Fruit fly (Drosophila melanogaster) whole organism, wandering third instar larva: Measurements from ENCODE around the gene crol.
A peak's percentile ranks its signal among the peaks of the same experiment; 100 is the strongest.

ENCODE experiments used
- Abd-B ChIP-seq: fragments of >200 bp; optimal IDR thresholded peaks from 2 replicates; lab custom pipeline; 2017; ENCODE audit warnings: missing biosample characterization, missing genetic modification characterization
- CG32264 ChIP-seq: fragments of 200-800 bp; sonication (Bioruptor generic); optimal IDR thresholded peaks from 2 replicates; lab custom pipeline; 2016; ENCODE audit warnings: missing biosample characterization, missing genetic modification characterization
- CrebA ChIP-seq: fragments of 200-800 bp; sonication (Bioruptor generic); optimal IDR thresholded peaks from 2 replicates; lab custom pipeline; 2016; ENCODE audit warnings: missing biosample characterization, mild to moderate bottlenecking, missing genetic modification characterization, borderline replicate concordance
- Dfd ChIP-seq: fragments of >200 bp; optimal IDR thresholded peaks from 2 replicates; lab custom pipeline; 2017; ENCODE audit warnings: missing biosample characterization, missing genetic modification characterization
- Dif ChIP-seq: fragments of 200-275, 200-300 bp; sonication (Bioruptor generic); optimal IDR thresholded peaks from 2 replicates; lab custom pipeline; 2018; ENCODE audit warnings: missing biosample characterization, missing genetic modification characterization; ENCODE audit not compliant: partially characterized antibody
- GATAd ChIP-seq: sonication (Bioruptor generic); optimal IDR thresholded peaks from 2 replicates; lab custom pipeline; 2016; ENCODE audit warnings: missing biosample characterization, missing genetic modification characterization
- Hnf4 ChIP-seq: fragments of 200-800 bp; sonication (Bioruptor generic); optimal IDR thresholded peaks from 2 replicates; lab custom pipeline; 2016; ENCODE audit warnings: missing biosample characterization, mild to moderate bottlenecking, missing genetic modification characterization
- Hr78 ChIP-seq: fragments of >200 bp; optimal IDR thresholded peaks from 2 replicates; lab custom pipeline; 2017; ENCODE audit warnings: missing biosample characterization, missing genetic modification characterization
- Hr83 ChIP-seq: fragments of 200-300 bp; sonication (Bioruptor generic); optimal IDR thresholded peaks from 2 replicates; lab custom pipeline; 2016; ENCODE audit warnings: missing biosample characterization, mild to moderate bottlenecking, missing genetic modification characterization, moderate library complexity; ENCODE audit not compliant: poor library complexity, severe bottlenecking
- Jra ChIP-seq: sonication (Bioruptor generic); optimal IDR thresholded peaks from 2 replicates; lab custom pipeline; 2016; ENCODE audit warnings: missing biosample characterization, missing genetic modification characterization
- Mio ChIP-seq: sonication (Bioruptor generic); optimal IDR thresholded peaks from 2 replicates; lab custom pipeline; 2016; ENCODE audit warnings: missing biosample characterization, missing genetic modification characterization
- Myc ChIP-seq: fragments of >200 bp; optimal IDR thresholded peaks from 2 replicates; lab custom pipeline; 2017
- N ChIP-seq: fragments of >200 bp; optimal IDR thresholded peaks from 2 replicates; lab custom pipeline; 2018; ENCODE audit warnings: missing biosample characterization, missing external identifiers, missing genetic modification characterization
- OdsH ChIP-seq: fragments of 200-800 bp; sonication (Bioruptor generic); optimal IDR thresholded peaks from 2 replicates; lab custom pipeline; 2016; ENCODE audit warnings: missing biosample characterization, mild to moderate bottlenecking, missing genetic modification characterization
- Sp1 ChIP-seq: fragments of 200-800 bp; sonication (Bioruptor generic); optimal IDR thresholded peaks from 3 replicates; lab custom pipeline; 2019; ENCODE audit warnings: missing biosample characterization, mild to moderate bottlenecking, missing genetic modification characterization, moderate library complexity
- Vsx2 ChIP-seq: fragments of 200-300, 225-300 bp; sonication (Bioruptor generic); optimal IDR thresholded peaks from 2 replicates; lab custom pipeline; 2018; ENCODE audit warnings: missing biosample characterization, missing genetic modification characterization; ENCODE audit not compliant: partially characterized antibody
- br ChIP-seq: fragments of 200-800 bp; sonication (Bioruptor generic); optimal IDR thresholded peaks from 2 replicates; lab custom pipeline; 2016; ENCODE audit warnings: missing biosample characterization, missing genetic modification characterization
- brk ChIP-seq: fragments of 200-800 bp; sonication (Bioruptor generic); optimal IDR thresholded peaks from 2 replicates; lab custom pipeline; 2016; ENCODE audit warnings: missing biosample characterization, mild to moderate bottlenecking, missing genetic modification characterization
- dl ChIP-seq, 2 experiments: fragments of 175-275, 200-275 bp in 1 of 2; fragments of 200-275 bp in 1 of 2; sonication (Bioruptor generic); optimal IDR thresholded peaks; lab custom pipeline; 2018; ENCODE audit warnings: mild to moderate bottlenecking in 2 of 2, missing biosample characterization in 2 of 2, missing genetic modification characterization in 2 of 2, moderate library complexity in 2 of 2; ENCODE audit not compliant: partially characterized antibody in 2 of 2, insufficient read depth in 1 of 2
- dmrt93B ChIP-seq: fragments of 200-800 bp; sonication (Bioruptor generic); optimal IDR thresholded peaks from 2 replicates; lab custom pipeline; 2018; ENCODE audit warnings: missing biosample characterization, mild to moderate bottlenecking, missing genetic modification characterization
- dsf ChIP-seq: sonication (Bioruptor generic); optimal IDR thresholded peaks from 2 replicates; lab custom pipeline; 2016; ENCODE audit warnings: missing biosample characterization, missing genetic modification characterization, borderline replicate concordance
- ey ChIP-seq: fragments of 200-800 bp; sonication (Bioruptor generic); optimal IDR thresholded peaks from 2 replicates; lab custom pipeline; 2016; ENCODE audit warnings: missing biosample characterization, missing genetic modification characterization
- foxo ChIP-seq, 2 experiments: fragments of 200-800 bp; sonication (Bioruptor generic); optimal IDR thresholded peaks; 2 replicates in 1 of 2; 3 replicates in 1 of 2; lab custom pipeline; 2016 to 2017; ENCODE audit warnings: missing biosample characterization in 2 of 2, missing genetic modification characterization in 2 of 2
- fru ChIP-seq: fragments of 200-800 bp; sonication (Bioruptor generic); optimal IDR thresholded peaks from 3 replicates; lab custom pipeline; 2016; ENCODE audit warnings: missing biosample characterization, mild to moderate bottlenecking, missing genetic modification characterization
- h ChIP-seq: fragments of 200-800 bp; sonication (Bioruptor generic); optimal IDR thresholded peaks from 3 replicates; lab custom pipeline; 2016; ENCODE audit warnings: missing biosample characterization, mild to moderate bottlenecking, missing genetic modification characterization
- jim ChIP-seq: fragments of 175-275, 200-325 bp; sonication (Bioruptor generic); optimal IDR thresholded peaks from 2 replicates; lab custom pipeline; 2016; ENCODE audit warnings: missing biosample characterization, mild to moderate bottlenecking, missing genetic modification characterization
- lola ChIP-seq: fragments of >200 bp; optimal IDR thresholded peaks from 2 replicates; lab custom pipeline; 2017; ENCODE audit warnings: missing biosample characterization, missing genetic modification characterization
- pan ChIP-seq: fragments of >200 bp; optimal IDR thresholded peaks from 2 replicates; lab custom pipeline; 2017
- psq ChIP-seq: fragments of 200-800 bp; sonication (Bioruptor generic); optimal IDR thresholded peaks from 3 replicates; lab custom pipeline; 2017; ENCODE audit warnings: missing biosample characterization, mild to moderate bottlenecking, missing genetic modification characterization, moderate library complexity
- rgr ChIP-seq: fragments of 200-800 bp; sonication (Bioruptor generic); optimal IDR thresholded peaks from 3 replicates; lab custom pipeline; 2016; ENCODE audit warnings: missing biosample characterization, mild to moderate bottlenecking, missing genetic modification characterization
- sage ChIP-seq: fragments of 200-800 bp; sonication (Bioruptor generic); optimal IDR thresholded peaks from 2 replicates; lab custom pipeline; 2016; ENCODE audit warnings: missing biosample characterization, mild to moderate bottlenecking, missing genetic modification characterization
- sv ChIP-seq: fragments of 200-800 bp; sonication (Bioruptor generic); optimal IDR thresholded peaks from 3 replicates; lab custom pipeline; 2016; ENCODE audit warnings: missing biosample characterization, missing genetic modification characterization
- tai ChIP-seq: sonication (Bioruptor generic); optimal IDR thresholded peaks from 2 replicates; lab custom pipeline; 2016; ENCODE audit warnings: missing biosample characterization, missing genetic modification characterization
- usp ChIP-seq: fragments of >200 bp; optimal IDR thresholded peaks from 2 replicates; lab custom pipeline; 2017; ENCODE audit warnings: missing biosample characterization, missing genetic modification characterization
- woc ChIP-seq: sonication (Bioruptor generic); optimal IDR thresholded peaks from 2 replicates; lab custom pipeline; 2016; ENCODE audit warnings: missing biosample characterization, mild to moderate bottlenecking, missing genetic modification characterization

crol gene

dm6 chr2L:11834308-11834707 is 25.1 kb upstream of the crol start, which contains the start of gene CG45012:
Gene CG45012, plus strand, starts transcription at chr2L:11834608.
- no peak for TF ChIP-seq Hnf4
- TF ChIP-seq brk (GFP tag; lab: Kevin White, UChicago), result no peak
- no peak for TF ChIP-seq Hr83 (GFP tag; lab: Kevin White, UChicago)
- no peak for TF ChIP-seq pan (lab: Kevin White, UChicago)
- no peak for TF ChIP-seq Dfd (GFP tag; lab: Kevin White, UChicago)
- no peak for TF ChIP-seq usp
- no peak for TF ChIP-seq Hr78 (GFP tag; lab: Kevin White, UChicago)
- TF ChIP-seq Dif (GFP tag; lab: Kevin White, UChicago), result no peak
- no peak for TF ChIP-seq lola (GFP tag; lab: Kevin White, UChicago)
- TF ChIP-seq jim (GFP tag; lab: Kevin White, UChicago), result no peak
- TF ChIP-seq dmrt93B (GFP tag; lab: Kevin White, UChicago), result no peak

dm6 chr2L:11833786-11834185 is 24.5 kb upstream of the crol start, which contains the start of gene CG45011:
Gene CG45011, plus strand, starts transcription at chr2L:11834086.
- TF ChIP-seq dsf (no peak), N (no peak), Sp1 (GFP tag; lab: Kevin White, UChicago) (no peak), OdsH (GFP tag; lab: Kevin White, UChicago) (no peak), CrebA (GFP tag; lab: Kevin White, UChicago) (no peak), Dif (GFP tag; lab: Kevin White, UChicago) (no peak), Mio (no peak), GATAd (GFP tag; lab: Kevin White, UChicago) (no peak), Hnf4 (no peak)

dm6 chr2L:11829277-11829676 is 20.0 kb upstream of the crol start, which contains the start of gene esc:
Gene esc, minus strand, starts transcription at chr2L:11829405.
- TF ChIP-seq sv (no peak), Myc (lab: Kevin White, UChicago) (no peak), GATAd (GFP tag; lab: Kevin White, UChicago) (no peak), tai (GFP tag; lab: Kevin White, UChicago) (no peak), psq (GFP tag; lab: Kevin White, UChicago) (no peak), Hnf4 (no peak), CG32264 (GFP tag; lab: Kevin White, UChicago) (no peak), h (GFP tag; lab: Kevin White, UChicago) (peak; percentile 32), lola (GFP tag; lab: Kevin White, UChicago) (no peak), dl (GFP tag; optimal IDR thresholded peaks at IDR 0.05; lab: Kevin White, UChicago; ENCODE audit: insufficient read depth in 1 of 2, partially characterized antibody in 2 of 2) (no peak), Dif (GFP tag; lab: Kevin White, UChicago) (no peak), Hr78 (GFP tag; lab: Kevin White, UChicago) (no peak), sage (GFP tag; lab: Kevin White, UChicago) (no peak), ey (GFP tag; lab: Kevin White, UChicago) (peak; percentile 15), Abd-B (no peak), woc (GFP tag; lab: Kevin White, UChicago) (no peak), CrebA (GFP tag; lab: Kevin White, UChicago) (no peak), Hr83 (GFP tag; lab: Kevin White, UChicago) (peak; percentile 68), jim (GFP tag; lab: Kevin White, UChicago) (no peak), rgr (GFP tag; lab: Kevin White, UChicago) (no peak), Vsx2 (no peak), fru (GFP tag; lab: Kevin White, UChicago) (peak; percentile 3), dsf (no peak), OdsH (GFP tag; lab: Kevin White, UChicago) (no peak), brk (GFP tag; lab: Kevin White, UChicago) (no peak), Sp1 (GFP tag; lab: Kevin White, UChicago) (no peak), foxo (GFP tag; optimal IDR thresholded peaks at IDR 0.05; lab: Kevin White, UChicago) (peak in 1 of 2 experiments; percentile 58), br (GFP tag; lab: Kevin White, UChicago) (no peak), pan (lab: Kevin White, UChicago) (no peak), Jra (GFP tag; lab: Kevin White, UChicago) (no peak)
